Worm (Caenorhabditis elegans): ENCODE measurements around the gene F45E4.6.

F45E4.6 gene

DNA sequence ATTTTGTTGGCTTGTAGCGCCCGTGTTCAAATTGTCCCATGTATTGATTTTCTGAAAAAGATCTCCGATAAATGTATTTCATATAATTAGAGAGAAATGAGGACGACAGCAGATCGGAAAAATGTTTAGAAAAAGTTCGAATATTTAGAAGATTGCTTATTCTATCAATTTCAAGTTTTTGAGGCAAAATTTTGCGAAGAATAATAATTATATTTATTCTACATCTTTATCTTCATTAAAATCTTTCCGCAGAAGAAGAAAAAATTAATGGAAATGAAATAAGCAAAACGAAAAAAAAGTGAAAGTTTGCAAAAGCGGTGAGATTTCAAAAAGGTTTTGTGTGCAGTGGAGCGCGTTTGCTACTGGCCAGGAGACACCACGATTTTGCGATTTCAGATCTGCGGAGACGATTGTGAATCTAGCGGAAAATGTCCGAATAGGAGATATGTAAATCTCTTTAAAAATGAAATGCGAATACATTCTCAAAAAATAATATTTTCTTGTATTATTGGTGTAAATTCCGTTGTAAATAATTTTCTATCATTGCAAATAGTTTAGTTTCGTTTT is 21.9 kb upstream of the F45E4.6 start, which contains the start of gene nrde-4 (continued):
- TF ChIP-seq blmp-1 (tag; optimal IDR thresholded peaks at IDR 0.05) (peak; percentile 99), hpl-2 (GFP tag; optimal IDR thresholded peaks at IDR 0.05) (no peak), nhr-237 (tag; optimal IDR thresholded peaks at IDR 0.05) (peak; percentile 21), nhr-71 (tag; optimal IDR thresholded peaks at IDR 0.05) (peak; percentile 77), elt-2 (tag; optimal IDR thresholded peaks at IDR 0.05) (no peak), ceh-82 (tag; optimal IDR thresholded peaks at IDR 0.05) (peak; percentile 65 to 77 (median 69)), vab-15 (tag; optimal IDR thresholded peaks at IDR 0.05) (no peak)

DNA sequence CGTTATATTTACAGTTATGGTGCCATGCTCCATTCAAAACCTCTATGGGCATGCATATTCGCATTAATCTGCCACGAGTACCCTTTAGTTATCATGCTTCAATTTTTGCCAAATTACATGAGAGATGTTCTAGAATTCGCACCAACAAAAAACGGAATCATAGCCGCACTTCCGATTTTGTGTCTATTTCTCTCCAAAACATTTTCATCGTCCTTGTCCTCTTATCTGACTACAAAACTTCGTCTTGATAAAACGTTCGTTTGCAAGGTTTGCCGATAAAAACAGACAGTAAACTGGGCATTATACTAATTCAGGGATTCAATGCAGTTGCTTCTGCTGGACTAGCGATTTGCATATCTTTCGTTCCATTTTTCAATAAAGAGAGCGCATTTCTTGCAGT is 20.9 kb upstream of the F45E4.6 start:
- TF ChIP-seq zag-1 (tag; optimal IDR thresholded peaks at IDR 0.05) (no peak), nhr-77 (tag; optimal IDR thresholded peaks at IDR 0.05) (no peak), hlh-4 (tag; optimal IDR thresholded peaks at IDR 0.05) (no peak), lin-39 (tag; optimal IDR thresholded peaks at IDR 0.05) (no peak), lin-14 (GFP tag; optimal IDR thresholded peaks at IDR 0.05) (no peak), nhr-28 (tag; optimal IDR thresholded peaks at IDR 0.05) (no peak), tlp-1 (tag; optimal IDR thresholded peaks at IDR 0.05) (no peak), vab-15 (tag; optimal IDR thresholded peaks at IDR 0.05) (no peak), dsc-1 (tag; optimal IDR thresholded peaks at IDR 0.05) (no peak), nhr-71 (tag; optimal IDR thresholded peaks at IDR 0.05) (no peak), grh-1 (GFP tag; IDR thresholded peaks at IDR 0.05) (no peak)

DNA sequence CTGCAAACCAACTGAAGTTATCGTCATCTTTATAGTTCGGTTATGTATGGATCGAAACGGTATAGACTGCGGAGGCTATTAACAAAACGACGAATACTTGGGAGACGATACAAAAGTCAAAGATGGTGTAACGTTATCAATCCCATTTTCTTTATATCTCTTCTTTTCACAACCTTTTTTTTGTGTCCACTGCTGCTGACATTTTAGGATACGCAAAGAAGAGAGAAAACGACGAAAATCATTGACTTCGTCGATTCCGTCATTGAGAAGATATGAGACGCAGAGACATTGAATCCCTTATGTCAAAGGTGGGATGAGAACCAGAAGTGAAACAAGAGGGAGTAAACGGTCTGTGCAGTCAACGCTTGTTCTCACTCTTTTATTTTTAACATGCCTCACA is 18.8 kb upstream of the F45E4.6 start, which contains the start of gene cima-1:
Gene cima-1, plus strand, starts transcription at position 340 of the 400 bp plus-strand sequence.
- TF ChIP-seq sup-37 (GFP tag; optimal IDR thresholded peaks at IDR 0.05) (no peak), lsy-2 (tag; optimal IDR thresholded peaks at IDR 0.05) (peak in 1 of 2 experiments; percentile 30), sptf-1 (tag; optimal IDR thresholded peaks at IDR 0.05) (no peak), nhr-76 (tag; optimal IDR thresholded peaks at IDR 0.05) (no peak), nhr-77 (tag; optimal IDR thresholded peaks at IDR 0.05) (no peak), aha-1 (tag; optimal IDR thresholded peaks at IDR 0.05) (no peak), elt-3 (tag; optimal IDR thresholded peaks at IDR 0.05) (peak in 5 of 6 experiments; percentile 6 to 92 (median 57)), nhr-85 (tag) (peak; percentile 68), tbx-2 (tag; optimal IDR thresholded peaks at IDR 0.05) (no peak), lin-35 (GFP tag; optimal IDR thresholded peaks at IDR 0.05) (peak in 1 of 2 experiments; percentile 5), blmp-1 (tag; optimal IDR thresholded peaks at IDR 0.05) (peak; percentile 88), mep-1 (tag; optimal IDR thresholded peaks at IDR 0.05) (peak; percentile 36), vab-15 (tag; optimal IDR thresholded peaks at IDR 0.05) (no peak), fkh-4 (tag; optimal IDR thresholded peaks at IDR 0.05; ENCODE audit: borderline replicate concordance) (no peak), mdl-1 (tag; optimal IDR thresholded peaks at IDR 0.05) (no peak), nhr-84 (tag; optimal IDR thresholded peaks at IDR 0.05) (no peak), ces-1 (GFP tag; optimal IDR thresholded peaks at IDR 0.05) (no peak), grh-1 (GFP tag; IDR thresholded peaks at IDR 0.05) (no peak), fkh-10 (GFP tag; optimal IDR thresholded peaks at IDR 0.05) (no peak)

DNA sequence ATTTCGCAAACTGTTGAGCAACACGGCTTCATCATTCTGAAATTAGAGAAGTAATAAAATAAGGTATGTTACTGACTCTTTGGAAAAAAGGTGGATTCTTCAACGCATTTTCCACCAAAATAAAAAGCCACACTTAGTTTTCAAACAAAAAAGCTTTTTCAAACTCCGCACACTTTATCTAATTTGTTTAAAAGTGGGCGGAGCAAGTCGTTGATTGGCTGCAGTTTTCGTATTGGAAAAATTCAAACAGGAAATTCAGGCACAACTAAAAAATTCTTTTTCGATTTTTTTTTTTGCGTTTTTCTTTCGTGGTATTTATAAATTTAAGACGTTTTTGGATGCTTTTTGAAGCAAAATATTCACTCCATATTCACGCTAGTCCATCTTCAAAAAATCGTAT is 18.1 kb upstream of the F45E4.6 start:
- TF ChIP-seq efl-1 (optimal IDR thresholded peaks at IDR 0.05) (no peak), efl-1 (GFP tag; optimal IDR thresholded peaks at IDR 0.05 in 1 of 2) (peak in 1 of 2 experiments; percentile 75), ceh-82 (tag; optimal IDR thresholded peaks at IDR 0.05) (no peak)

DNA sequence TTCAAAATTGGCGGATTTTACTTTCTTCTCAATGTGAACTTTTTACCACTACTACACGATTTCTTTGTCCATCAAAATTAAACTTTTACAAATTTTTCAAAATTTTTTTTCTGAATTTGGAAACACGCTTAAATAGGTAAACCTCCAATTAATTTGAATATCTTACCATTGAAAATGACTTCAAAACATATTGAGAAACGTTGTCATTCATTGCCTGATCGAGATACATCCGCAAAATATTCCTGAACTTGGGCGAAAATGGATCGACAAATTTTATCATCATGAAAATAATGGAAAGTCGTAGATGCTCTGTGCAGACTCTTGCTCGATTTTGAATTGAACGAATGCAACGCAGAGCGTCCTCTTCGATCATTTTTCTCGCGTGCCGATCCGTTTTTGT is 14.5 kb upstream of the F45E4.6 start:
- TF ChIP-seq lin-13 (GFP tag; optimal IDR thresholded peaks at IDR 0.05) = no peak

DNA sequence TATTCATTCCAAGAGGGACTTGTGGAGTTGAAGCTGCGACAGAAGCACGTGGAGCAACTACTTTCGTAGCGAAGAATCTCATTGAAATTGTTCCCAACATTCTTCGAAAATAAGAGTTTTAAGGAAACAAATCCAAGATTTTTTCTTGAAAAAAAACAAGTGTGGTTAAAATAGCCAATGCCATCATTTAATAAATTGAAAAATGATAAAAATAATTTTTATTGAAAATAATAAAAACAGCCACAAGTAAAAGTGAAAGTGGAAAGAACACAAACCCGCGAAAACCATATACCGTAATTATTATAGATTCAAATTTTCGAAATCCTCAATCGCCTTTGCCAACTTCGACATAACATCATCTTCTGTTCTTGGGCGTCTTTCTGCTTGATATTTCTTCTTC is 13.8 kb upstream of the F45E4.6 start, which contains the start of gene hmg-5:
Gene hmg-5, minus strand, starts transcription at position 101 of the 400 bp plus-strand sequence.
- TF ChIP-seq nhr-20 (tag; optimal IDR thresholded peaks at IDR 0.05) (no peak), ceh-82 (tag; optimal IDR thresholded peaks at IDR 0.05) (no peak), C16A3.4 (tag; optimal IDR thresholded peaks at IDR 0.05) (no peak), ces-1 (GFP tag; optimal IDR thresholded peaks at IDR 0.05) (no peak), unc-130 (tag; optimal IDR thresholded peaks at IDR 0.05) (no peak), nhr-19 (GFP tag; conservative IDR thresholded peaks at IDR 0.05) (no peak), alr-1 (tag; optimal IDR thresholded peaks at IDR 0.05; ENCODE audit: borderline replicate concordance) (no peak), aly-2 (tag; optimal IDR thresholded peaks at IDR 0.05) (no peak), sup-37 (GFP tag; optimal IDR thresholded peaks at IDR 0.05) (no peak), rnt-1 (tag; optimal IDR thresholded peaks at IDR 0.05) (no peak), unc-62 (GFP tag; optimal IDR thresholded peaks at IDR 0.05) (no peak), lin-39 (tag; optimal IDR thresholded peaks at IDR 0.05) (no peak), egl-13 (tag; optimal IDR thresholded peaks at IDR 0.05) (no peak), lsy-2 (tag; optimal IDR thresholded peaks at IDR 0.05) (no peak), ztf-4 (tag; optimal IDR thresholded peaks at IDR 0.05) (no peak)
